Worm (Caenorhabditis elegans) whole organism, mixed stage, embryonic: ENCODE data around the gene mrpl-49.

Source experiments
- M03D4.4 ChIP-seq: sonication (generic microtip); optimal IDR thresholded peaks from 2 replicates; lab custom pipeline; 2017; ENCODE audit warnings: mild to moderate bottlenecking, missing genetic modification characterization, missing compliant biosample characterization
- bed-3 ChIP-seq: fragments of 200-800 bp; sonication (Bioruptor generic); optimal IDR thresholded peaks from 3 replicates; lab custom pipeline; 2018; ENCODE audit warnings: mild to moderate bottlenecking, missing genetic modification characterization, moderate library complexity, missing compliant biosample characterization
- ceh-39 ChIP-seq: fragments of 150-350 bp; optimal IDR thresholded peaks from 2 replicates; lab custom pipeline; 2014; ENCODE audit warnings: missing biosample characterization, missing genetic modification characterization
- ceh-43 ChIP-seq: fragments of 200-800 bp; sonication (Bioruptor generic); optimal IDR thresholded peaks from 2 replicates; lab custom pipeline; 2018; ENCODE audit warnings: mild to moderate bottlenecking, missing genetic modification characterization, moderate library complexity, missing compliant biosample characterization
- ceh-83 ChIP-seq: fragments of 200-800 bp; sonication (Bioruptor generic); optimal IDR thresholded peaks from 2 replicates; lab custom pipeline; 2018; ENCODE audit warnings: mild to moderate bottlenecking, missing genetic modification characterization, missing compliant biosample characterization
- ces-1 ChIP-seq: fragments of 150-350 bp; optimal IDR thresholded peaks from 2 replicates; lab custom pipeline; 2014; ENCODE audit warnings: missing biosample characterization, missing genetic modification reagents, missing genetic modification characterization
- cnd-1 ChIP-seq: fragments of 200-800 bp; sonication (Bioruptor generic); optimal IDR thresholded peaks from 2 replicates; lab custom pipeline; 2018; ENCODE audit warnings: mild to moderate bottlenecking, missing genetic modification characterization, missing compliant biosample characterization
- drap-1 ChIP-seq: fragments of 200-800 bp; sonication (Bioruptor generic); optimal IDR thresholded peaks from 3 replicates; lab custom pipeline; 2018; ENCODE audit warnings: mild to moderate bottlenecking, missing genetic modification characterization, missing compliant biosample characterization
- elt-1 ChIP-seq: sonication (generic microtip); optimal IDR thresholded peaks from 2 replicates; lab custom pipeline; 2017; ENCODE audit warnings: missing genetic modification characterization, mild to moderate bottlenecking, missing compliant biosample characterization, antibody characterized with exemption, moderate library complexity, borderline replicate concordance; ENCODE audit not compliant: insufficient read depth
- elt-3 ChIP-seq: fragments of 150-350 bp; optimal IDR thresholded peaks from 2 replicates; lab custom pipeline; 2014; ENCODE audit warnings: missing biosample characterization, missing genetic modification characterization
- flh-1 ChIP-seq: fragments of 200-800 bp; sonication (Bioruptor generic); optimal IDR thresholded peaks from 2 replicates; lab custom pipeline; 2018; ENCODE audit warnings: mild to moderate bottlenecking, missing genetic modification characterization, moderate library complexity, missing compliant biosample characterization
- ham-2 ChIP-seq: fragments of 200-800 bp; sonication (Bioruptor generic); optimal IDR thresholded peaks from 2 replicates; lab custom pipeline; 2018; ENCODE audit warnings: mild to moderate bottlenecking, missing genetic modification characterization, missing compliant biosample characterization
- hlh-1 ChIP-seq: fragments of 150-350 bp; optimal IDR thresholded peaks from 2 replicates; lab custom pipeline; 2014; ENCODE audit warnings: missing biosample characterization, missing genetic modification reagents, missing genetic modification characterization
- lin-13 ChIP-seq: fragments of 150-350 bp; optimal IDR thresholded peaks from 2 replicates; lab custom pipeline; 2014; ENCODE audit warnings: missing biosample characterization, missing genetic modification characterization
- lin-32 ChIP-seq: fragments of 200-800 bp; sonication (Bioruptor generic); optimal IDR thresholded peaks from 2 replicates; lab custom pipeline; 2018; ENCODE audit warnings: mild to moderate bottlenecking, missing genetic modification characterization, missing compliant biosample characterization
- lsy-2 ChIP-seq: fragments of 150-350 bp; optimal IDR thresholded peaks from 2 replicates; lab custom pipeline; 2014; ENCODE audit warnings: missing biosample characterization, missing genetic modification characterization
- mep-1 ChIP-seq: fragments of 150-350 bp; optimal IDR thresholded peaks from 2 replicates; lab custom pipeline; 2017; ENCODE audit warnings: missing biosample characterization, missing genetic modification reagents, missing genetic modification characterization, inconsistent platforms
- mls-2 ChIP-seq: sonication (generic microtip); optimal IDR thresholded peaks from 2 replicates; lab custom pipeline; 2016; ENCODE audit warnings: mild to moderate bottlenecking, missing genetic modification characterization, moderate library complexity, missing compliant biosample characterization
- nhr-12 ChIP-seq: fragments of 150-350 bp; optimal IDR thresholded peaks from 2 replicates; lab custom pipeline; 2014; ENCODE audit warnings: missing biosample characterization, missing genetic modification characterization
- nhr-2 ChIP-seq: fragments of 150-350 bp; optimal IDR thresholded peaks from 2 replicates; lab custom pipeline; 2014; ENCODE audit warnings: missing biosample characterization, missing genetic modification characterization
- nhr-28 ChIP-seq: fragments of 150-350 bp; optimal IDR thresholded peaks from 2 replicates; lab custom pipeline; 2014; ENCODE audit warnings: missing biosample characterization, missing genetic modification characterization
- nhr-76 ChIP-seq: sonication (generic microtip); optimal IDR thresholded peaks from 2 replicates; lab custom pipeline; 2017; ENCODE audit warnings: missing biosample characterization, missing genetic modification characterization
- sem-2 ChIP-seq: fragments of 200-800 bp; sonication (Bioruptor generic); optimal IDR thresholded peaks from 2 replicates; lab custom pipeline; 2018; ENCODE audit warnings: mild to moderate bottlenecking, missing genetic modification characterization, missing compliant biosample characterization
- sptf-1 ChIP-seq: sonication (generic microtip); optimal IDR thresholded peaks from 2 replicates; lab custom pipeline; 2017; ENCODE audit warnings: mild to moderate bottlenecking, missing genetic modification characterization, moderate library complexity, missing compliant biosample characterization
- tbx-8 ChIP-seq: fragments of 200-800 bp; sonication (Bioruptor generic); optimal IDR thresholded peaks from 2 replicates; lab custom pipeline; 2018; ENCODE audit warnings: mild to moderate bottlenecking, missing genetic modification characterization, moderate library complexity, missing compliant biosample characterization
- unc-120 ChIP-seq: sonication (generic microtip); optimal IDR thresholded peaks from 2 replicates; lab custom pipeline; 2017; ENCODE audit warnings: missing genetic modification characterization, missing compliant biosample characterization; ENCODE audit not compliant: poor library complexity, severe bottlenecking
- unc-39 ChIP-seq: fragments of 150-350 bp; optimal IDR thresholded peaks from 2 replicates; lab custom pipeline; 2014; ENCODE audit warnings: missing biosample characterization, missing genetic modification characterization
- unc-62 ChIP-seq: fragments of 150-350 bp; optimal IDR thresholded peaks from 2 replicates; lab custom pipeline; 2014; ENCODE audit warnings: missing biosample characterization, missing genetic modification reagents, missing genetic modification characterization
- zip-8 ChIP-seq: fragments of 150-350 bp; optimal IDR thresholded peaks from 2 replicates; lab custom pipeline; 2014; ENCODE audit warnings: missing biosample characterization, missing genetic modification characterization
- ztf-11 ChIP-seq: fragments of 150-350 bp; optimal IDR thresholded peaks from 2 replicates; lab custom pipeline; 2014; ENCODE audit warnings: missing biosample characterization, missing genetic modification characterization

mrpl-49 gene

ce11 chrV:12708305-12708704 is 20.1 kb upstream of the mrpl-49 start, which contains the start of gene R11D1.2:
R11D1.2 (plus strand) TSS chrV:12708605.
- no peak for TF ChIP-seq elt-1
- no peak for TF ChIP-seq zip-8 (tag; lab: Kevin White, UChicago)
- no peak for TF ChIP-seq ztf-11 (tag; lab: Kevin White, UChicago)
- no peak for TF ChIP-seq nhr-28 (tag; lab: Kevin White, UChicago)
- no peak for TF ChIP-seq cnd-1 (tag; lab: Kevin White, UChicago)
- no peak for TF ChIP-seq bed-3
- no peak for TF ChIP-seq nhr-2 (tag; lab: Kevin White, UChicago)
- TF ChIP-seq nhr-12 (tag; lab: Kevin White, UChicago) = no peak
- TF ChIP-seq tbx-8 (GFP tag; lab: Kevin White, UChicago) = no peak
- no peak for TF ChIP-seq ham-2
- TF ChIP-seq mep-1 (tag; lab: Kevin White, UChicago) = no peak
- no peak for TF ChIP-seq unc-39 (tag; lab: Kevin White, UChicago)
- TF ChIP-seq sptf-1 (tag; lab: Kevin White, UChicago) = no peak
- TF ChIP-seq sem-2 (GFP tag; lab: Kevin White, UChicago) = no peak
- no peak for TF ChIP-seq drap-1 (GFP tag; lab: Kevin White, UChicago)
- TF ChIP-seq ceh-83 (GFP tag; lab: Kevin White, UChicago) = no peak
- no peak for TF ChIP-seq M03D4.4 (tag; lab: Kevin White, UChicago)
- TF ChIP-seq ceh-43 (GFP tag; lab: Kevin White, UChicago) = no peak
- TF ChIP-seq mls-2 (tag; lab: Kevin White, UChicago) = no peak

ce11 chrV:12711999-12712398 is 16.4 kb upstream of the mrpl-49 start, which contains the start of gene R11D1.3:
R11D1.3 (minus strand) TSS chrV:12712099.
- TF ChIP-seq elt-1 = no peak

- TF ChIP-seq nhr-12 (tag; lab: Kevin White, UChicago) (no peak), ceh-83 (GFP tag; lab: Kevin White, UChicago) (no peak), ztf-11 (tag; lab: Kevin White, UChicago) (no peak), ceh-39 (tag; lab: Kevin White, UChicago) (no peak), nhr-76 (tag; lab: Kevin White, UChicago) (no peak), bed-3 (no peak), elt-1 (no peak), flh-1 (GFP tag; lab: Kevin White, UChicago) (no peak), unc-62 (GFP tag; lab: Kevin White, UChicago) (no peak), lin-32 (no peak)
Measured at ce11 chrV:12714120-12714519, 14.3 kb upstream of the mrpl-49 start, which contains the start of gene R11D1.4. R11D1.4 (minus strand) TSS chrV:12714220.

- TF ChIP-seq elt-3 (tag; lab: Kevin White, UChicago) = no peak
- TF ChIP-seq cnd-1 (tag; lab: Kevin White, UChicago) = no peak
- no peak for TF ChIP-seq hlh-1 (tag; lab: Kevin White, UChicago)
- no peak for TF ChIP-seq ceh-83 (GFP tag; lab: Kevin White, UChicago)
- no peak for TF ChIP-seq ceh-39 (tag; lab: Kevin White, UChicago)
- no peak for TF ChIP-seq tbx-8 (GFP tag; lab: Kevin White, UChicago)
Measured at ce11 chrV:12716447-12716846, 12.0 kb upstream of the mrpl-49 start, which contains the start of gene str-178. str-178 (minus strand) TSS chrV:12716547.

DNA sequence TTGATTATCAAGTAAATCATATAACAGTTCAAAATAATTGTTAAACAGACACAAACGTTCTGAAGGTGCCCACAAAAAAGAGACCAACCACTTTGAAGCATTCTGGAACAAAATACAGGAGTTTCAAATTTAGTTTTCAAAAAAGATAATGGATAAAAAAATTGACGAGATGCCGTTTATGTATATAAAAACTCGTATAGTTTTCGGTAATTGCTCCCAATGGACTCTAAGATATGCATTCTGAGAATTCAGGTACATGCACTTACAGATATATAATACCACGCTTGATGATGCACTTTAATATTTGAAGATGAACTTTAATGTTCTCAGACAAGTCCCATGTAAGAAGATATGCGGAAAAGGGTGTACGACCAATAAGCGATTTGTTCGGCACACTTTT is 9.8 kb upstream of the mrpl-49 start, which contains the start of gene str-181:
Gene str-181, minus strand, starts transcription at position 101 of the 400 bp plus-strand sequence.
- TF ChIP-seq flh-1 (GFP tag; lab: Kevin White, UChicago) (no peak), mep-1 (tag; lab: Kevin White, UChicago) (no peak), M03D4.4 (tag; lab: Kevin White, UChicago) (no peak), tbx-8 (GFP tag; lab: Kevin White, UChicago) (no peak), lsy-2 (tag; lab: Kevin White, UChicago) (no peak), cnd-1 (tag; lab: Kevin White, UChicago) (no peak), ham-2 (no peak), zip-8 (tag; lab: Kevin White, UChicago) (no peak), nhr-12 (tag; lab: Kevin White, UChicago) (no peak), unc-39 (tag; lab: Kevin White, UChicago) (no peak), unc-62 (GFP tag; lab: Kevin White, UChicago) (no peak), unc-120 (tag; lab: Kevin White, UChicago) (no peak), nhr-28 (tag; lab: Kevin White, UChicago) (no peak), lin-13 (tag; lab: Kevin White, UChicago) (no peak), mls-2 (tag; lab: Kevin White, UChicago) (no peak), ceh-39 (tag; lab: Kevin White, UChicago) (no peak), sem-2 (GFP tag; lab: Kevin White, UChicago) (no peak), ces-1 (GFP tag; lab: Kevin White, UChicago) (no peak)
